Fruit fly (Drosophila melanogaster) whole organism, prepupa: ENCODE data around the gene CG2680.
A peak's percentile ranks its signal among the peaks of the same experiment; 100 is the strongest.

Experiments used
- CG11294 ChIP-seq: fragments of 200-800 bp; sonication (Bioruptor generic); IDR thresholded peaks from 2 replicates; pipeline ENCODE4 v1.3.6; 2022; ENCODE audit warnings: missing biosample characterization, missing genetic modification characterization
- CG11902 ChIP-seq: fragments of 200-800 bp; sonication (Bioruptor generic); optimal IDR thresholded peaks from 3 replicates; lab custom pipeline; 2016; ENCODE audit warnings: missing biosample characterization, missing genetic modification characterization
- CG16779 ChIP-seq: fragments of 200-800 bp; sonication (Bioruptor generic); optimal IDR thresholded peaks from 3 replicates; lab custom pipeline; 2017; ENCODE audit warnings: missing biosample characterization, mild to moderate bottlenecking, missing genetic modification characterization
- CG32006 ChIP-seq: fragments of 200-800 bp; sonication (Bioruptor generic); optimal IDR thresholded peaks from 3 replicates; lab custom pipeline; 2017; ENCODE audit warnings: missing biosample characterization, mild to moderate bottlenecking, missing genetic modification characterization
- CG6808 ChIP-seq: fragments of 200-800 bp; sonication (Bioruptor generic); optimal IDR thresholded peaks from 3 replicates; lab custom pipeline; 2017; ENCODE audit warnings: missing biosample characterization, missing genetic modification characterization, mild to moderate bottlenecking, moderate library complexity, missing genetic modification reagents
- CG8319 ChIP-seq: fragments of 200-800 bp; sonication (Bioruptor generic); optimal IDR thresholded peaks from 3 replicates; lab custom pipeline; 2016; ENCODE audit warnings: missing biosample characterization, missing genetic modification characterization
- Ets21C ChIP-seq: fragments of 200-800 bp; sonication (Bioruptor generic); optimal IDR thresholded peaks from 3 replicates; lab custom pipeline; 2016; ENCODE audit warnings: missing biosample characterization, missing genetic modification characterization
- Hr39 ChIP-seq: fragments of 200-800 bp; sonication (Bioruptor generic); optimal IDR thresholded peaks from 2 replicates; lab custom pipeline; 2016; ENCODE audit warnings: missing biosample characterization, missing genetic modification characterization
- dsx ChIP-seq: fragments of 200-800 bp; optimal IDR thresholded peaks from 3 replicates; lab custom pipeline; 2019; ENCODE audit warnings: missing biosample characterization, mild to moderate bottlenecking, missing genetic modification characterization, moderate library complexity; ENCODE audit not compliant: poor library complexity, severe bottlenecking
- fkh ChIP-seq: fragments of 200-800 bp; sonication (Bioruptor generic); optimal IDR thresholded peaks from 3 replicates; lab custom pipeline; 2017; ENCODE audit warnings: missing biosample characterization, mild to moderate bottlenecking, missing genetic modification characterization, moderate library complexity
- svp ChIP-seq: fragments of 200-800 bp; sonication (Bioruptor generic); peaks from one replicate; lab custom pipeline; 2016; ENCODE audit warnings: missing biosample characterization, missing genetic modification characterization

DNA sequence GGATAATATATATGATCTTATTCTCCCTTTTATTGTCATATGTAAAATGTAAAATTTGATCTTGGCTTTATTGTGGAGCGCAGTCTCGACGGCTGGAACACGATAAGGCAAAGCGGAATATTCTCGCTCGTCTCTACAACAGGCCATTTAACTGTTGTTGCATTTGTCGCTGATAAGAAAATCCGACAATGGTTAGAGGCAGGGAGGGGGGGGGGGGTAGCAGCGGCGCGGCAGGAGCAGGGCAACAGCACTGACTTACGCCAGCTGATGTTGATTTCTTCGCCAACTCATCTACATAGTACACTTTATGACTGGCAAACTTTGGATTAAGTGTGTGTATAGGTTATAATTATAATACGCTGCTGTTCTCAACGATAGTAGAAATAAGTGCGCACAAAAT lies 45.5 kb downstream of the CG2680 start:
- TF ChIP-seq CG11902, result no peak
- no peak for TF ChIP-seq CG32006
- peak; percentile 25 for TF ChIP-seq fkh (GFP tag; lab: Kevin White, UChicago)
- peak; percentile 51 for TF ChIP-seq svp (GFP tag; lab: Kevin White, UChicago)
- TF ChIP-seq CG6808 (GFP tag; lab: Kevin White, UChicago), result no peak
- TF ChIP-seq Hr39, result no peak
- no peak for TF ChIP-seq CG11294
- no peak for TF ChIP-seq CG8319 (GFP tag; lab: Kevin White, UChicago)
- no peak for TF ChIP-seq Ets21C (GFP tag; lab: Kevin White, UChicago)
- TF ChIP-seq CG16779, result no peak
- no peak for TF ChIP-seq dsx
